Worm (Caenorhabditis elegans): Measurements from ENCODE around the gene Y44A6D.1.
A peak's percentile ranks its signal among the peaks of the same experiment; 100 is the strongest.

Gene Y44A6D.1

ce11 chrV:20790011-20790410 lies at the start of gene Y44A6D.1:
Gene Y44A6D.1 (minus strand): TSS chrV:20790033.
- TF ChIP-seq dmd-6 (GFP tag; IDR thresholded peaks at IDR 0.05) (0 out of 2 replicates have a peak, but pooled peaks have one; percentile 7), set-16 (GFP tag; IDR thresholded peaks at IDR 0.05) (peak; percentile 37; the same call in 1 of the 2 replicates), egl-43 (GFP tag; IDR thresholded peaks at IDR 0.05) (0 out of 2 replicates have a peak, but pooled peaks have one; percentile 39), lin-38 (GFP tag; IDR thresholded peaks at IDR 0.05) (0 out of 2 replicates have a peak, but pooled peaks have one; percentile 5), unc-62 (GFP tag; optimal IDR thresholded peaks at IDR 0.05 in 1 of 2) (no peak), unc-62 (tag; optimal IDR thresholded peaks at IDR 0.05) (no peak), ama-1 (optimal IDR thresholded peaks at IDR 0.05) (no peak), aha-1 (tag) (peak; percentile 84), sdz-12 (GFP tag; optimal IDR thresholded peaks at IDR 0.05) (no peak)

- TF ChIP-seq jun-1 (tag; optimal IDR thresholded peaks at IDR 0.05) (no peak), dmd-6 (GFP tag; IDR thresholded peaks at IDR 0.05) (no peak), unc-39 (tag; optimal IDR thresholded peaks at IDR 0.05) (no peak), spr-1 (tag; optimal IDR thresholded peaks at IDR 0.05) (no peak), zfp-3 (GFP tag; conservative IDR thresholded peaks at IDR 0.05) (no peak), Y105C5A.15 (GFP tag; IDR thresholded peaks at IDR 0.05) (no peak), set-16 (GFP tag; IDR thresholded peaks at IDR 0.05) (no peak), mxl-2 (GFP tag; conservative IDR thresholded peaks at IDR 0.05) (no peak), nhr-6 (tag; optimal IDR thresholded peaks at IDR 0.05) (no peak), nhr-28 (tag; optimal IDR thresholded peaks at IDR 0.05) (no peak), ZK546.5 (tag; optimal IDR thresholded peaks at IDR 0.05) (no peak), egl-27 (tag; optimal IDR thresholded peaks at IDR 0.05) (no peak), nhr-77 (tag; optimal IDR thresholded peaks at IDR 0.05) (no peak), D1046.2 (GFP tag; IDR thresholded peaks at IDR 0.05) (no peak), mdt-29 (GFP tag; IDR thresholded peaks at IDR 0.05) (no peak), snpc-4 (tag; optimal IDR thresholded peaks at IDR 0.05) (no peak), ztf-7 (tag; optimal IDR thresholded peaks at IDR 0.05) (no peak), cey-2 (tag; optimal IDR thresholded peaks at IDR 0.05; ENCODE audit: borderline replicate concordance, insufficient read depth) (no peak)
These were observed 48.7 kb upstream of the Y44A6D.1 start, which contains the start of gene exos-7 for ce11 chrV:20838565-20838964. Gene exos-7 (plus strand): TSS chrV:20838865.

ce11 chrV:20837765-20838164 lies 47.9 kb upstream of the Y44A6D.1 start, which contains the start of gene mrps-12:
Gene mrps-12 (plus strand): TSS chrV:20838080.
- TF ChIP-seq unc-62 (GFP tag; optimal IDR thresholded peaks at IDR 0.05 in 1 of 2) (no peak), unc-62 (tag; optimal IDR thresholded peaks at IDR 0.05) (no peak), nhr-77 (tag; optimal IDR thresholded peaks at IDR 0.05) (no peak), madf-5 (GFP tag; IDR thresholded peaks at IDR 0.05) (no peak), rbr-2 (tag; optimal IDR thresholded peaks at IDR 0.05) (no peak), lin-29 (GFP tag; IDR thresholded peaks at IDR 0.05) (no peak), ces-1 (GFP tag; optimal IDR thresholded peaks at IDR 0.05) (no peak), lsy-2 (tag; optimal IDR thresholded peaks at IDR 0.05) (peak in 1 of 2 experiments; percentile 23), nhr-25 (tag; optimal IDR thresholded peaks at IDR 0.05; ENCODE audit: borderline replicate concordance, insufficient read depth) (no peak), F10B5.3 (tag; optimal IDR thresholded peaks at IDR 0.05) (no peak), dve-1 (tag; optimal IDR thresholded peaks at IDR 0.05; ENCODE audit: insufficient read depth) (no peak), fos-1 (tag; optimal IDR thresholded peaks at IDR 0.05) (no peak), ceh-82 (tag; optimal IDR thresholded peaks at IDR 0.05) (no peak), nhr-102 (tag; optimal IDR thresholded peaks at IDR 0.05) (no peak), pqm-1 (tag; optimal IDR thresholded peaks at IDR 0.05) (no peak), daf-16 (GFP tag; optimal IDR thresholded peaks at IDR 0.05) (no peak), daf-16 (tag; optimal IDR thresholded peaks at IDR 0.05) (peak; percentile 0), Y48G9A.11 (GFP tag; IDR thresholded peaks at IDR 0.05) (no peak), F37D6.2 (tag; optimal IDR thresholded peaks at IDR 0.05) (no peak), nhr-42 (GFP tag; IDR thresholded peaks at IDR 0.05) (no peak), lin-38 (GFP tag; IDR thresholded peaks at IDR 0.05) (peak; percentile 63), Y105C5A.15 (GFP tag; IDR thresholded peaks at IDR 0.05) (no peak), nhr-6 (tag; optimal IDR thresholded peaks at IDR 0.05) (peak; percentile 3), daf-19 (GFP tag; conservative IDR thresholded peaks at IDR 0.05) (no peak), mdl-1 (tag; optimal IDR thresholded peaks at IDR 0.05) (no peak), lin-1 (GFP tag; IDR thresholded peaks at IDR 0.05) (no peak), T26A8.4 (GFP tag; IDR thresholded peaks at IDR 0.05) (no peak), ZK337.2 (GFP tag; IDR thresholded peaks at IDR 0.05) (no peak), vab-7 (GFP tag; IDR thresholded peaks at IDR 0.05) (no peak), ceh-28 (tag; optimal IDR thresholded peaks at IDR 0.05) (no peak)
